Fruit fly (Drosophila melanogaster): ENCODE data around the gene lectin-33A.
A peak's percentile ranks its signal among the peaks of the same experiment; 100 is the strongest.

lectin-33A gene

dm6 chr2L:11014671-11015070 is 12.8 kb downstream of the lectin-33A start (continued):
- TF ChIP-seq Gug (GFP tag; IDR thresholded peaks at IDR 0.05) (no peak), Sox102F (GFP tag; optimal IDR thresholded peaks at IDR 0.05) (no peak), Ets21C (GFP tag; optimal IDR thresholded peaks at IDR 0.05) (no peak), svp (GFP tag) (no peak), cyc (GFP tag; optimal IDR thresholded peaks at IDR 0.05) (no peak), CG9139 (GFP tag; optimal IDR thresholded peaks at IDR 0.05) (no peak), CG8632 (GFP tag; optimal IDR thresholded peaks at IDR 0.05) (peak; percentile 41), Eip75B (GFP tag; optimal IDR thresholded peaks at IDR 0.05) (no peak), CG6276 (GFP tag; optimal IDR thresholded peaks at IDR 0.05) (no peak), dac (GFP tag; optimal IDR thresholded peaks at IDR 0.05) (no peak), CG3919 (GFP tag; optimal IDR thresholded peaks at IDR 0.05) (peak; percentile 20), fkh (GFP tag; optimal IDR thresholded peaks at IDR 0.05) (no peak), Sox14 (GFP tag; optimal IDR thresholded peaks at IDR 0.05) (peak; percentile 35), Eip93F (GFP tag; optimal IDR thresholded peaks at IDR 0.05) (no peak), CG11902 (GFP tag; optimal IDR thresholded peaks at IDR 0.05) (no peak), topi (GFP tag; optimal IDR thresholded peaks at IDR 0.05) (peak; percentile 24), CG7368 (GFP tag; optimal IDR thresholded peaks at IDR 0.05) (no peak), Hr39 (GFP tag; optimal IDR thresholded peaks at IDR 0.05) (no peak), spab (GFP tag; optimal IDR thresholded peaks at IDR 0.05) (peak; percentile 37), CG1621 (tag; optimal IDR thresholded peaks at IDR 0.05) (no peak), CG11294 (GFP tag; IDR thresholded peaks at IDR 0.05) (no peak), CG6808 (GFP tag; optimal IDR thresholded peaks at IDR 0.05) (peak; percentile 69), salr (GFP tag; optimal IDR thresholded peaks at IDR 0.05) (no peak), achi (GFP tag; optimal IDR thresholded peaks at IDR 0.05) (peak; percentile 66), OdsH (GFP tag; optimal IDR thresholded peaks at IDR 0.05) (peak; percentile 49), lz (GFP tag; optimal IDR thresholded peaks at IDR 0.05) (no peak), fd85E (GFP tag; optimal IDR thresholded peaks at IDR 0.05) (no peak), eg (GFP tag; IDR thresholded peaks at IDR 0.05) (no peak), CG16779 (tag; optimal IDR thresholded peaks at IDR 0.05) (no peak)

dm6 chr2L:11015320-11015719 is 13.4 kb downstream of the lectin-33A start, which contains the start of gene Acp32CD:
Acp32CD (plus strand) TSS chr2L:11015620.
- no peak for TF ChIP-seq Sox102F (GFP tag; optimal IDR thresholded peaks at IDR 0.05)
- no peak for TF ChIP-seq CG6276 (GFP tag; optimal IDR thresholded peaks at IDR 0.05)
- TF ChIP-seq Hr39 (GFP tag; optimal IDR thresholded peaks at IDR 0.05) = no peak
- TF ChIP-seq Blimp-1 (GFP tag; optimal IDR thresholded peaks at IDR 0.05) = no peak
- no peak for TF ChIP-seq CG3032 (tag; optimal IDR thresholded peaks at IDR 0.05)
- TF ChIP-seq Eip93F (GFP tag; optimal IDR thresholded peaks at IDR 0.05) = no peak
- TF ChIP-seq ss (GFP tag; optimal IDR thresholded peaks at IDR 0.05) = no peak
- no peak for TF ChIP-seq CG7368 (GFP tag; optimal IDR thresholded peaks at IDR 0.05)
- TF ChIP-seq CG8632 (GFP tag; optimal IDR thresholded peaks at IDR 0.05) = no peak
- no peak for TF ChIP-seq CG11294 (GFP tag; IDR thresholded peaks at IDR 0.05)
- TF ChIP-seq Hr4 (GFP tag; optimal IDR thresholded peaks at IDR 0.05) = no peak
- TF ChIP-seq CG11762 (GFP tag; optimal IDR thresholded peaks at IDR 0.05; ENCODE audit: insufficient read depth) = no peak
- no peak for TF ChIP-seq fd85E (GFP tag; optimal IDR thresholded peaks at IDR 0.05)
- no peak for TF ChIP-seq CG11902 (GFP tag; optimal IDR thresholded peaks at IDR 0.05)
- no peak for TF ChIP-seq salr (GFP tag; optimal IDR thresholded peaks at IDR 0.05)
- TF ChIP-seq acj6 (GFP tag; optimal IDR thresholded peaks at IDR 0.05) = no peak
- TF ChIP-seq cyc (GFP tag; optimal IDR thresholded peaks at IDR 0.05) = no peak
- no peak for TF ChIP-seq Gug (GFP tag; IDR thresholded peaks at IDR 0.05)
- no peak for TF ChIP-seq Eip75B (GFP tag; optimal IDR thresholded peaks at IDR 0.05)
- no peak for TF ChIP-seq CG31627 (GFP tag; optimal IDR thresholded peaks at IDR 0.05)

- TF ChIP-seq topi (GFP tag; optimal IDR thresholded peaks at IDR 0.05) (no peak), CG32006 (GFP tag; optimal IDR thresholded peaks at IDR 0.05) (no peak), acj6 (GFP tag; optimal IDR thresholded peaks at IDR 0.05) (no peak), Hr39 (GFP tag; optimal IDR thresholded peaks at IDR 0.05) (no peak), svp (GFP tag) (no peak), CG31627 (GFP tag; optimal IDR thresholded peaks at IDR 0.05) (no peak), esn (GFP tag; optimal IDR thresholded peaks at IDR 0.05) (no peak), CG11902 (GFP tag; optimal IDR thresholded peaks at IDR 0.05) (no peak), vri (GFP tag; optimal IDR thresholded peaks at IDR 0.05) (no peak), pdm3 (GFP tag; optimal IDR thresholded peaks at IDR 0.05) (no peak), CG11294 (GFP tag; IDR thresholded peaks at IDR 0.05) (no peak), spab (GFP tag; optimal IDR thresholded peaks at IDR 0.05) (no peak)
These were observed 14.8 kb downstream of the lectin-33A start, which contains the start of gene CG14913 for dm6 chr2L:11016695-11017094. CG14913 (plus strand) TSS chr2L:11016995.
